Worm (Caenorhabditis elegans) whole organism, late embryonic: ENCODE data around the gene lyst-1.

ENCODE experiments used
- K02D7.2 ChIP-seq: sonication (generic microtip); optimal IDR thresholded peaks from 2 replicates; lab custom pipeline; 2017; ENCODE audit warnings: mild to moderate bottlenecking, missing genetic modification characterization, missing compliant biosample characterization
- ama-1 ChIP-seq: fragments of 150-350 bp; optimal IDR thresholded peaks from 2 replicates; lab custom pipeline; 2014
- elt-2 ChIP-seq: sonication (generic microtip); optimal IDR thresholded peaks from 2 replicates; lab custom pipeline; 2016; ENCODE audit warnings: missing genetic modification reagents, missing genetic modification characterization, missing compliant biosample characterization
- ref-2 ChIP-seq: sonication (generic microtip); optimal IDR thresholded peaks from 2 replicates; lab custom pipeline; 2016; ENCODE audit warnings: missing genetic modification characterization, missing compliant biosample characterization
- unc-86 ChIP-seq: sonication (generic microtip); optimal IDR thresholded peaks from 2 replicates; lab custom pipeline; 2016; ENCODE audit warnings: missing genetic modification characterization, missing compliant biosample characterization
- zip-5 ChIP-seq: sonication (generic microtip); optimal IDR thresholded peaks from 2 replicates; lab custom pipeline; 2016; ENCODE audit warnings: missing genetic modification characterization, missing compliant biosample characterization
- ztf-16 ChIP-seq: sonication (generic microtip); optimal IDR thresholded peaks from 2 replicates; lab custom pipeline; 2017; ENCODE audit warnings: missing genetic modification characterization, missing compliant biosample characterization

DNA sequence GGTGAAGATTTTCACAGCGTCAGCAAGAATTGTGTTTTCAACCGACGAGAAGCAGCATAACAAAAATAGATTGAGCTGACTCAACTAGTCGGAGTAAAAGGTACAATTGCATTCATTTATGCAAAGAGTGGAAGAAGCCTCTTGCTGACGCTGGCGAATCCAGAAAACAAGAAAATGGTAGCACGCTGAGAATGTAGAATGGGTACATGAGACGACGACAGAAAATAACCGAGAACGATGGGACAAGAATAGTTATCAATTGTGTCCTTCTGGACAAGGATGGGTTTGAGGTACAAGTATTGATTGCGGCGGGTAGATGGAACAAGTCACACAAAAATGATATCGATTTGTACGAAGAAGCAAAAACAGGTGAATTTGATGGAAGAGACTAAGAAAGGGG, 28.4 kb upstream of the lyst-1 start:
- TF ChIP-seq K02D7.2 (tag; lab: Kevin White, UChicago) (no peak), unc-86 (no peak), elt-2 (tag; lab: Kevin White, UChicago) (no peak), ama-1 (lab: Kevin White, UChicago) (peak; percentile 61), zip-5 (tag; lab: Kevin White, UChicago) (no peak), ztf-16 (tag; lab: Kevin White, UChicago) (no peak), ref-2 (tag; lab: Kevin White, UChicago) (no peak)
